Fruit fly (Drosophila melanogaster): ENCODE data around the gene sNPF.

Gene sNPF

DNA sequence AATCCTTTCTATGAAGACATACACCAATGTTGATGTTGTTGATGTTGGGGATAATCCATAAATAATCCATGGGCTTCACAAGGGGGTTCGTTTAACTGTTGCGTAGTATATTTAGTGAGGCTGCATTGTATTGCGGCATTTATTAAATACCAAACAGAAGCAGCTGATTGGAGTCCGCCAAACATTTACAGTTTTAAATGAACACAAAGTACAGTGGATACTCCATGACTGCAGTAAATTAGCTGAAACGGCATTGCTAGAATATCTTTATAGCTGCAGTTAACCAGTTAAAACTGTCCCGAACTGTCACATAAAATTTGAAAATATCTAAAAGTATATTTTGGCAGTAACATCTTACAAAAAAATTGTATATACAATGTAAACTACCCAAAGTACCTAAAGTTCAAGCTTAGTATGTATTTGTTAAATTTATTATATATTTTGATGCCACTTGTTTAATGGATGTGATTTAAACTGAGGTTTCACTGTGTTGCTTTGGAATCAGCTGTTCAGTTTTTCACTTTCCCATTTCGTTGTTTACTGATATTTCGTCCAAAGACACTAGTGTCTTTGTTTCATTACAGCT lies 63.5 kb downstream of the sNPF start, which contains the start of the genes CG10747 and Pyroxd1 (continued):
- TF ChIP-seq knrl (GFP tag; IDR thresholded peaks at IDR 0.05; ENCODE audit: partially characterized antibody) (no peak), CG13296 (GFP tag; optimal IDR thresholded peaks at IDR 0.05) (peak; percentile 97), lov (optimal IDR thresholded peaks at IDR 0.05) (no peak), lov (GFP tag; IDR thresholded peaks at IDR 0.05) (0 out of 3 replicates have a peak, but pooled peaks have one; percentile 65), insv (GFP tag; optimal IDR thresholded peaks at IDR 0.05) (peak in 1 of 2 experiments; percentile 83), gt (GFP tag; IDR thresholded peaks at IDR 0.05) (peak; percentile 81), CG10366 (GFP tag; IDR thresholded peaks at IDR 0.05) (peak; percentile 95), Dip2 (GFP tag; IDR thresholded peaks at IDR 0.05) (peak; percentile 42; the same call in 1 of the 2 replicates), CG8281 (tag; optimal IDR thresholded peaks at IDR 0.05) (peak; percentile 87), amos (GFP tag; IDR thresholded peaks at IDR 0.05; ENCODE audit: partially characterized antibody) (no peak; the same call in 1 of the 2 replicates), CG33557 (GFP tag; optimal IDR thresholded peaks at IDR 0.05) (peak; percentile 94), CG3847 (GFP tag; IDR thresholded peaks at IDR 0.05) (peak; percentile 97), CG10979 (tag; optimal IDR thresholded peaks at IDR 0.05) (peak; percentile 92), exex (tag; optimal IDR thresholded peaks at IDR 0.05) (peak; percentile 87), mirr (GFP tag; optimal IDR thresholded peaks at IDR 0.05) (peak; percentile 93), sqz (GFP tag; optimal IDR thresholded peaks at IDR 0.05) (no peak), Hsf (GFP tag; optimal IDR thresholded peaks at IDR 0.05) (peak; percentile 98), Hand (GFP tag; optimal IDR thresholded peaks at IDR 0.05) (peak; percentile 94), psq (GFP tag; optimal IDR thresholded peaks at IDR 0.05) (peak; percentile 85), CG11695 (GFP tag; IDR thresholded peaks at IDR 0.05) (peak; percentile 95), dpn (GFP tag; optimal IDR thresholded peaks at IDR 0.05) (peak; percentile 97 to 98), hbn (GFP tag; IDR thresholded peaks at IDR 0.05; ENCODE audit: partially characterized antibody) (no peak), p53 (GFP tag; optimal IDR thresholded peaks at IDR 0.05) (peak; percentile 80), CG10959 (GFP tag; IDR thresholded peaks at IDR 0.05) (peak; percentile 79), CG11696 (GFP tag; IDR thresholded peaks at IDR 0.05) (peak; percentile 80), CG6689 (GFP tag; IDR thresholded peaks at IDR 0.05) (peak; percentile 97), CG11085 (GFP tag; IDR thresholded peaks at IDR 0.05) (peak; percentile 89), disco-r (GFP tag; optimal IDR thresholded peaks at IDR 0.05) (peak; percentile 91), CG10267 (tag; optimal IDR thresholded peaks at IDR 0.05) (peak; percentile 89), CG10565 (GFP tag; optimal IDR thresholded peaks at IDR 0.05) (peak; percentile 84), CG1832 (GFP tag; optimal IDR thresholded peaks at IDR 0.05) (no peak), bowl (GFP tag; IDR thresholded peaks at IDR 0.05) (peak; percentile 84), ERR (GFP tag; optimal IDR thresholded peaks at IDR 0.05) (peak; percentile 81), HLH4C (GFP tag; IDR thresholded peaks at IDR 0.05; ENCODE audit: partially characterized antibody) (no peak), CG13424 (tag; optimal IDR thresholded peaks at IDR 0.05) (peak; percentile 98), ci (GFP tag; IDR thresholded peaks at IDR 0.05) (peak; percentile 92), Pdp1 (GFP tag; optimal IDR thresholded peaks at IDR 0.05) (peak; percentile 93 to 96), CG10431 (GFP tag; optimal IDR thresholded peaks at IDR 0.05) (peak; percentile 89), CG2202 (tag; optimal IDR thresholded peaks at IDR 0.05) (peak; percentile 81), CG13775 (GFP tag; optimal IDR thresholded peaks at IDR 0.05) (peak; percentile 97), Fer1 (GFP tag; optimal IDR thresholded peaks at IDR 0.05) (peak; percentile 96), fd96Cb (tag; optimal IDR thresholded peaks at IDR 0.05) (peak; percentile 96), CG6272 (GFP tag; IDR thresholded peaks at IDR 0.05) (peak; percentile 92), CG33213 (GFP tag; optimal IDR thresholded peaks at IDR 0.05) (peak; percentile 82), toy (GFP tag; IDR thresholded peaks at IDR 0.05) (peak; percentile 84), CG7556 (GFP tag; optimal IDR thresholded peaks at IDR 0.05) (peak; percentile 97), onecut (GFP tag; IDR thresholded peaks at IDR 0.05) (peak; percentile 86), CG10147 (GFP tag; optimal IDR thresholded peaks at IDR 0.05) (peak; percentile 97), CG9797 (GFP tag; optimal IDR thresholded peaks at IDR 0.05) (peak; percentile 76), Nf-YC (tag; optimal IDR thresholded peaks at IDR 0.05) (peak; percentile 90)

Measured in whole organism, embryonic.